Fruit fly (Drosophila melanogaster) whole organism, adult: Measurements from ENCODE around the gene Cpr76Bb.

ENCODE experiments used
- CG11617 ChIP-seq: fragments of 200-800 bp; sonication (Bioruptor generic); optimal IDR thresholded peaks from 2 replicates; lab custom pipeline; 2017; ENCODE audit warnings: mild to moderate bottlenecking, missing biosample characterization, missing genetic modification reagents, missing genetic modification characterization
- CG12768 ChIP-seq: fragments of 200-800 bp; sonication (Bioruptor generic); optimal IDR thresholded peaks from 2 replicates; lab custom pipeline; 2017; ENCODE audit warnings: missing biosample characterization, missing genetic modification characterization, mild to moderate bottlenecking, moderate library complexity, missing genetic modification reagents
- CG14711 ChIP-seq: fragments of 200-800 bp; sonication (Bioruptor generic); optimal IDR thresholded peaks from 2 replicates; lab custom pipeline; 2018; ENCODE audit warnings: missing biosample characterization, mild to moderate bottlenecking, missing genetic modification characterization, moderate library complexity
- CG1620 ChIP-seq: fragments of 200-800 bp; sonication (Bioruptor generic); optimal IDR thresholded peaks from 2 replicates; lab custom pipeline; 2016; ENCODE audit warnings: missing biosample characterization, missing genetic modification characterization
- CG33017 ChIP-seq: fragments of 200-800 bp; sonication (Bioruptor generic); optimal IDR thresholded peaks from 2 replicates; lab custom pipeline; 2018; ENCODE audit warnings: missing biosample characterization, mild to moderate bottlenecking, missing genetic modification characterization, moderate library complexity
- CG5204 ChIP-seq: fragments of 200-800 bp; sonication (Bioruptor generic); optimal IDR thresholded peaks from 2 replicates; lab custom pipeline; 2016; ENCODE audit warnings: missing biosample characterization, missing genetic modification characterization
- CG7045 ChIP-seq: fragments of 200-800 bp; sonication (Bioruptor generic); optimal IDR thresholded peaks from 2 replicates; lab custom pipeline; 2017; ENCODE audit warnings: missing biosample characterization, mild to moderate bottlenecking, missing genetic modification characterization
- CG7101 ChIP-seq: fragments of 200-800 bp; sonication (Bioruptor generic); optimal IDR thresholded peaks from 2 replicates; lab custom pipeline; 2018; ENCODE audit warnings: missing biosample characterization, mild to moderate bottlenecking, missing genetic modification characterization, moderate library complexity
- Clk ChIP-seq: fragments of 200-800 bp; sonication (Bioruptor generic); optimal IDR thresholded peaks from 2 replicates; lab custom pipeline; 2017; ENCODE audit warnings: missing biosample characterization, missing genetic modification characterization
- Crg-1 ChIP-seq: fragments of 200-800 bp; sonication (Bioruptor generic); optimal IDR thresholded peaks from 2 replicates; lab custom pipeline; 2016; ENCODE audit warnings: missing biosample characterization, missing genetic modification characterization
- Hr96 ChIP-seq: fragments of 200-800 bp; sonication (Bioruptor generic); optimal IDR thresholded peaks from 2 replicates; lab custom pipeline; 2016; ENCODE audit warnings: missing biosample characterization, missing genetic modification characterization
- Mnt ChIP-seq: fragments of 200-800 bp; sonication (Bioruptor generic); optimal IDR thresholded peaks from 2 replicates; lab custom pipeline; 2016; ENCODE audit warnings: missing biosample characterization, mild to moderate bottlenecking, missing genetic modification characterization
- bab1 ChIP-seq: fragments of 200-800 bp; sonication (Bioruptor generic); optimal IDR thresholded peaks from 3 replicates; lab custom pipeline; 2019; ENCODE audit warnings: missing biosample characterization, mild to moderate bottlenecking, missing genetic modification characterization, moderate library complexity
- cic ChIP-seq: fragments of 200-800 bp; sonication (Bioruptor generic); optimal IDR thresholded peaks from 2 replicates; lab custom pipeline; 2017; ENCODE audit warnings: missing biosample characterization, mild to moderate bottlenecking, missing genetic modification characterization, moderate library complexity
- cnc ChIP-seq, 2 experiments: fragments of >200 bp; optimal IDR thresholded peaks; 2 replicates each; lab custom pipeline; 2017
- kay ChIP-seq: fragments of 200-800 bp; sonication (Bioruptor generic); peaks from one replicate; lab custom pipeline; 2016; ENCODE audit warnings: missing biosample characterization, missing genetic modification characterization, borderline replicate concordance
- ovo ChIP-seq: fragments of 200-800 bp; sonication (Bioruptor generic); optimal IDR thresholded peaks from 2 replicates; lab custom pipeline; 2016; ENCODE audit warnings: missing biosample characterization, missing genetic modification characterization
- pad ChIP-seq: fragments of 200-800 bp; sonication (Bioruptor generic); optimal IDR thresholded peaks from 3 replicates; lab custom pipeline; 2017; ENCODE audit warnings: missing biosample characterization, missing genetic modification characterization, mild to moderate bottlenecking, moderate library complexity, missing genetic modification reagents
- tj ChIP-seq: fragments of 200-800 bp; sonication (Bioruptor generic); optimal IDR thresholded peaks from 3 replicates; lab custom pipeline; 2017; ENCODE audit warnings: missing biosample characterization, mild to moderate bottlenecking, missing genetic modification characterization, moderate library complexity
- toe ChIP-seq: fragments of 200-800 bp; sonication (Bioruptor generic); optimal IDR thresholded peaks from 2 replicates; lab custom pipeline; 2016; ENCODE audit warnings: missing biosample characterization, missing genetic modification characterization

The Cpr76Bb gene

DNA sequence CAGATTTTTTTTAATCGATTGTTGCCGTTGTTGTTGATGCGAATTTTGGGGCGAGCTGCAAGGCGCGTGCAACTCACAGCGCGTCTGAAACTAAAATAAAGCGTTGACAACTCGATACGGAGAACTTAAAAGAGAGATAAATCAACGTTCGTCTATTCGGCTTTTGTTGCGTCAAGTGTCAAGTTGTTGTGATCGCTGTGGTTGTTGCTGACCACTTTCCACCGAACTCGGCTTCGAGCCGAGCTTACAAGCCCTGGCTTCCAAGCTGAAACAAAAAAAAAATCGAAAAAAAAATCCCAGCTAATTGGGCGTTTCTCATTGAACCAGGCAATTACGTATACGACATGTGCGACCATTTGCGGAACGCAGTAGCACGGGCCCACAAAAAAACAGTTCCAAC is 15.7 kb upstream of the Cpr76Bb start, which contains the start of gene CG9452:
TSS of gene CG9452 (minus strand) at position 101 of the 400 bp plus-strand sequence.
- TF ChIP-seq cnc (optimal IDR thresholded peaks at IDR 0.05; lab: Kevin White, UChicago), result no peak
- no peak for TF ChIP-seq CG7101
- TF ChIP-seq CG12768, result no peak
- TF ChIP-seq Crg-1 (GFP tag; lab: Kevin White, UChicago), result no peak
- TF ChIP-seq CG11617 (GFP tag; lab: Kevin White, UChicago), result no peak
- TF ChIP-seq bab1 (GFP tag; lab: Kevin White, UChicago), result no peak
- no peak for TF ChIP-seq CG33017

DNA sequence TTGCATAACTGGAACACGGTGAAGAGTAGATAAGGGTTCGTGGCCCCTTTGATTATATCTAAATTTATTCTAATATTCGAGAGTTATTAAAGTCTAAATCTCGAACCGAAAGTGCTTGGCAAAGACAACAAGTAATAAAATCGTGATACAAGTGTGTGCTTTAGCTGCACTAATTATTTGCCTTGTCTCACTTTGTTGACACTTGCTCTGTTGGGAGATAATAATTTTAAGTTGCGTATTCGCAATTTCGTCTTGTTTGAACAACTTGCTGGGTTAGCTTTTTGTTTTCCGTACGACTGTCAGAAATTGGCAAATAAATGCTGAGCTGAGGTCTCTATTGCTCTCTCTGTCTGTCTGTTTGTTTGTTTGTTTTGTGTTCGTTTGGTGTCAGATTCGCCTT is 14.7 kb upstream of the Cpr76Bb start:
- peak; percentile 64 for TF ChIP-seq CG11617 (GFP tag; lab: Kevin White, UChicago)
- peak; percentile 42 for TF ChIP-seq Mnt (GFP tag; lab: Kevin White, UChicago)
- TF ChIP-seq cnc (optimal IDR thresholded peaks at IDR 0.05; lab: Kevin White, UChicago), result no peak
- TF ChIP-seq ovo (GFP tag; lab: Kevin White, UChicago), result no peak
- no peak for TF ChIP-seq CG14711 (tag; lab: Kevin White, UChicago)
- TF ChIP-seq Hr96 (GFP tag; lab: Kevin White, UChicago), result no peak
- peak; percentile 11 for TF ChIP-seq cic (GFP tag; lab: Kevin White, UChicago)
- peak; percentile 76 for TF ChIP-seq CG7045 (GFP tag; lab: Kevin White, UChicago)
- no peak for TF ChIP-seq bab1 (GFP tag; lab: Kevin White, UChicago)
- no peak for TF ChIP-seq CG5204 (GFP tag; lab: Kevin White, UChicago)
- peak; percentile 63 for TF ChIP-seq Crg-1 (GFP tag; lab: Kevin White, UChicago)
- peak; percentile 39 for TF ChIP-seq CG7101
- no peak for TF ChIP-seq CG1620
- TF ChIP-seq kay (GFP tag; lab: Kevin White, UChicago), result no peak
- peak; percentile 30 for TF ChIP-seq Clk (GFP tag; lab: Kevin White, UChicago)
- TF ChIP-seq CG12768, result peak; percentile 30
- no peak for TF ChIP-seq pad (GFP tag; lab: Kevin White, UChicago)
- TF ChIP-seq CG33017, result peak; percentile 2
- TF ChIP-seq tj (GFP tag; lab: Kevin White, UChicago), result peak; percentile 4
- no peak for TF ChIP-seq toe (GFP tag; lab: Kevin White, UChicago)

DNA sequence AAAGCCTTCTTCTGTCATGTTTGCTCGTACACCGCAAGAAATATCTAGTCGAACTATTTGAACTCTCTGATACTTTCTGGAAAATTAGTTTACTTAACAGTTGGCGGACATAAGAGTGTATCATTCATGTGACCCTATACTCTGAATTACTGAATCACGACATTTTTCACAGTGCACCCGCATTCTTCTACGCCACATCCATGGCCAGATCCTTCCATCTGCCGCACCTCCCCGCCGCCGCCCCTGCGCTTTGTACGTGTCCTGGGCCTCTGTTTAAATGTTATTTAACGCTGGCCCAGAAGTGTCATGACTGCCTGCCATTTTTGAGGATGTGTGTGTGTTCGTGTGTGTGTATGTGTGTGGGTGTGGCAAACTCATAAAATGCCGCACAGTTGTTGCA is 6.8 kb upstream of the Cpr76Bb start:
- no peak for TF ChIP-seq CG14711 (tag; lab: Kevin White, UChicago)
- no peak for TF ChIP-seq Crg-1 (GFP tag; lab: Kevin White, UChicago)
- no peak for TF ChIP-seq ovo (GFP tag; lab: Kevin White, UChicago)

DNA sequence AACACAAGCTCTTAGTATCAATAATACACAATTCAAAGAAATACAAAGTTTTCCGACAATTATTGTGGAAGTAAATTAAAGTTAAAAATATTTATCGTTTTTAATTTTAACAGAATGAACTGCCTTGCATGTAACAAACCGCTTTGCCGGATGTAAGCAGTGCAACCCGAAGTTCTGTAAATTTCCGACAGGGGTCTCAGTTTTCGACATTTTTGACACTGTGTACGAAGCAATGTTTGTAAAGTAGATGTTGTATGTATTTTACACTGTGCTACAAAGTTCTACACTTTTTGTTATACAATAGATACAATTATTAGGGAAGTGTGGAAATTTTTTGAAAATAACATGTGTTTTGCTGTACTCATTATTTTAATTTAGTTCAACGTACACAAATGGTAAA is 2.9 kb upstream of the Cpr76Bb start:
- peak; percentile 54 for TF ChIP-seq CG7101
- no peak for TF ChIP-seq cnc (optimal IDR thresholded peaks at IDR 0.05; lab: Kevin White, UChicago)
- TF ChIP-seq CG12768, result no peak
- TF ChIP-seq kay (GFP tag; lab: Kevin White, UChicago), result no peak
- TF ChIP-seq CG7045 (GFP tag; lab: Kevin White, UChicago), result peak; percentile 51
- TF ChIP-seq toe (GFP tag; lab: Kevin White, UChicago), result peak; percentile 51
- TF ChIP-seq cic (GFP tag; lab: Kevin White, UChicago), result no peak
- no peak for TF ChIP-seq tj (GFP tag; lab: Kevin White, UChicago)
- TF ChIP-seq CG14711 (tag; lab: Kevin White, UChicago), result no peak
- no peak for TF ChIP-seq Clk (GFP tag; lab: Kevin White, UChicago)
- no peak for TF ChIP-seq CG1620
- TF ChIP-seq CG33017, result peak; percentile 2
- TF ChIP-seq bab1 (GFP tag; lab: Kevin White, UChicago), result no peak
- peak; percentile 70 for TF ChIP-seq Hr96 (GFP tag; lab: Kevin White, UChicago)
- no peak for TF ChIP-seq CG11617 (GFP tag; lab: Kevin White, UChicago)
- TF ChIP-seq pad (GFP tag; lab: Kevin White, UChicago), result no peak
- TF ChIP-seq CG5204 (GFP tag; lab: Kevin White, UChicago), result peak; percentile 46
- TF ChIP-seq Mnt (GFP tag; lab: Kevin White, UChicago), result peak; percentile 8
- TF ChIP-seq Crg-1 (GFP tag; lab: Kevin White, UChicago), result no peak
- TF ChIP-seq ovo (GFP tag; lab: Kevin White, UChicago), result peak; percentile 6

DNA sequence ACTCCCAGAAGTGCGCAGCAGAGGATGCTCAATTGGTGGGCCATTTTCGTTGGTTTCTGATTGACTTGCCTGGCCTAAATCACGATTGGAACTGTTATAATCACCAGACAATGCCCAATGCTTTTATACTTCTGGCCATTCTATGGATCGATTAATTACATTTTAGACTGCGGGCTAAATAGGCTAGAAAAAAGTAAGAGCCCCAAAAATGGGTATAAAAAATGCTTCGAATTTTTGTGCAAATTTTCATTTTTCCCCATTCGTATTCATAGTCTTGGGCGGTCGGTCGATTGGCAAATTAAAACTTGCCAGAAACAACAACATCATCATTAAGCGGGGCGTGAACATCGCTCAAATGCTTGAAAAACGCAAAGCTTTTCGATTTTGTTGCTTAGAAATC is 1.2 kb upstream of the Cpr76Bb start, which contains the start of gene Cpr76Ba:
TSS of gene Cpr76Ba (minus strand) at position 101 of the 400 bp plus-strand sequence.
- TF ChIP-seq tj (GFP tag; lab: Kevin White, UChicago), result no peak
- no peak for TF ChIP-seq Crg-1 (GFP tag; lab: Kevin White, UChicago)
- TF ChIP-seq kay (GFP tag; lab: Kevin White, UChicago), result no peak
- TF ChIP-seq CG7101, result no peak
- TF ChIP-seq Clk (GFP tag; lab: Kevin White, UChicago), result no peak

DNA sequence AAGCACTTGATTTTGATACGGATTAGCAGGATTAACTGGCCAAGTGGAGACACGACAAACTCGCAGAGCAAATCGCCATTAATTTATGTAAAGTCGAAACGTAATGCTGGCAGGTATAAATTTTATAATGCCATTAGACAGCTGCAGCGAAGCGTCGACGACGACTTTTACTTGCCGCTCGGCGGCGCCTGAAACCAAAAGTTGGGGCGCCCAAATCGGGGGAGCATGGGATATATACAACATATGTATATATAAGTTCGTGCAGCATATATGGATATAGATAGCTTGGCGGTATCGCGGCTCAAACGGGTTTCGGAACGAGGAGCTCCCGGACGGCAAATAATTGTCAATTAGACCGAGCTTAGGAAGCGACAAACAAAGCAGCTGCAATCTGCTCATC is 1.2 kb downstream of the Cpr76Bb start, which contains the start of gene Cpr76Bc:
TSS of gene Cpr76Bc (plus strand) at position 301 of the 400 bp plus-strand sequence.
- TF ChIP-seq cic (GFP tag; lab: Kevin White, UChicago) (no peak), cnc (optimal IDR thresholded peaks at IDR 0.05; lab: Kevin White, UChicago) (no peak), Hr96 (GFP tag; lab: Kevin White, UChicago) (no peak), CG7045 (GFP tag; lab: Kevin White, UChicago) (no peak), Clk (GFP tag; lab: Kevin White, UChicago) (no peak), toe (GFP tag; lab: Kevin White, UChicago) (no peak), CG12768 (no peak), CG14711 (tag; lab: Kevin White, UChicago) (no peak), Crg-1 (GFP tag; lab: Kevin White, UChicago) (no peak), pad (GFP tag; lab: Kevin White, UChicago) (no peak), ovo (GFP tag; lab: Kevin White, UChicago) (no peak), tj (GFP tag; lab: Kevin White, UChicago) (no peak), CG11617 (GFP tag; lab: Kevin White, UChicago) (no peak), Mnt (GFP tag; lab: Kevin White, UChicago) (no peak), CG1620 (no peak), CG7101 (no peak)
